Worm (Caenorhabditis elegans) whole organism, dauer: ENCODE results near the gene rom-1.

Experiments used
- unc-62 ChIP-seq: sonication (generic microtip); optimal IDR thresholded peaks from 2 replicates; lab custom pipeline; 2017; ENCODE audit warnings: missing biosample characterization, missing genetic modification reagents, missing genetic modification characterization

The rom-1 gene

ce11 chrIII:4893540-4893939 is 13.5 kb upstream of the rom-1 start, which contains the start of gene F26F4.6:
Gene F26F4.6 (minus strand): TSS chrIII:4893640.
- TF ChIP-seq unc-62 (GFP tag; lab: Kevin White, UChicago) = no peak

- TF ChIP-seq unc-62 (GFP tag; lab: Kevin White, UChicago) = no peak
Measured at ce11 chrIII:4895313-4895712, 11.7 kb upstream of the rom-1 start.

ce11 chrIII:4899035-4899578 is 7.9 kb upstream of the rom-1 start, which contains the start of gene nhl-2:
Gene nhl-2 (minus strand): TSS chrIII:4899085.
- TF ChIP-seq unc-62 (GFP tag; lab: Kevin White, UChicago) = no peak

ce11 chrIII:4899728-4900127 is 7.3 kb upstream of the rom-1 start:
- TF ChIP-seq unc-62 (GFP tag; lab: Kevin White, UChicago) = no peak

ce11 chrIII:4900260-4900659 is 6.7 kb upstream of the rom-1 start, which contains the start of gene tag-340:
Gene tag-340 (plus strand): TSS chrIII:4900508.
- no peak for TF ChIP-seq unc-62 (GFP tag; lab: Kevin White, UChicago)

DNA sequence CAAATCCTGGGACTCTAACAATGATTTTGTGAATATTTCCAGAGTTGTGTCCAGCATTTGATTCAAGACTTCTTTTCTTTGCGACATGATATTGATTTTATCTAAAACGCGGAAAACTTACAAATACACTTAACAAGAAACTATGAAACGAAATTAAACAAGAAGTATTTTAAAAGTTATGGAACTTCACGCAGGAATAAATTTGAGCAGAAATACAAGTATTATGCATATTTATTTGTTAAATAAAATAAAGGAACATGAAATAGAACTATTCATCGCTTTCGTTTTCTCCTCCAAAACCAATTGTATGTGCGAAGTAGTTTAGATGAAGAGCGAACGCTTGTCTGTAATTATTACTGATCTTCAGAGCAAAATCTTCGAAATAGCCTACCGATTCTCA is 3.2 kb upstream of the rom-1 start, which contains the start of gene kbp-2:
kbp-2 (minus strand) TSS at position 101 of the 400 bp plus-strand sequence.
- no peak for TF ChIP-seq unc-62 (GFP tag; lab: Kevin White, UChicago)

DNA sequence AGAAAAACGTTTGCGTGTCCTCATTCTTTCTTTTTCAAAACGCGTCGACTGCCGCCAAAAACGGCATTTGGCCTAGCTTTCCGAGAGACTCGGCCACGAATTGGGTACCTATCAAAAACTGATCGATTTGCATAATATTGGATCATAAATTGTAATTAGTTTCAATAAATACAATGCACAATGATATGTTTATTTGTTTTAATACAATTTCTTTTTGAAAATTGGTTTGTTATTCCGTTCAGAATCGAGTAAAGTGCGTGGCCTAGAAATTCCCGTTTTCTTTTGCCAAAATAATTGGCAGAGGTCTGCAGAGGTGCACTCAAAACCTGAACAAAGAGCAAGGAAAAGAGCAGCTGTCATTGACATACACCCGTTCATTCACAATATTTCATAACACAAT is 1.6 kb upstream of the rom-1 start, which contains the start of gene F26F4.8:
F26F4.8 (minus strand) TSS at position 69 of the 400 bp plus-strand sequence.
- no peak for TF ChIP-seq unc-62 (GFP tag; lab: Kevin White, UChicago)

ce11 chrIII:4906365-4906764 is 631 bp upstream of the rom-1 start:
- no peak for TF ChIP-seq unc-62 (GFP tag; lab: Kevin White, UChicago)

DNA sequence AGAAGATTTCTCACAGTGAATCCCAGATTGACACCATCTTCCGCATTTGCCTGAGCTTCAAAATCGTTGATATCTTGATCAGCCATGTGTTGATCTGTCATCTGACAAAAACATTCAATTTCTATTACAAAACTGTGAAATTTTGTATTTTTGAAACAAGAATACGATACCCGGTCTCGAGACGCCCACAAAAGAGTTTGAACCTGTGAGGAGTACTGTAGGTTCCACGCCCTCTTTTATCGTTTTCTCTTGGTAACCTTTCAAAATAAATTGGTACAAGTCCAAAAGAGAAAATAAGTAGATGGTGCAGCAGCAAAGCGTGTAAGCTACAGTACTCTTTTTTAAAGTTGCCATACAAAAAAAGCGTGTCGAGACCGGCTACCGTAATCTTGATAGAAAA is 2.9 kb downstream of the rom-1 start, which contains the start of gene F26F4.12:
F26F4.12 (minus strand) TSS at position 101 of the 400 bp plus-strand sequence.
- TF ChIP-seq unc-62 (GFP tag; lab: Kevin White, UChicago) = no peak

ce11 chrIII:4910956-4911355 is 4.0 kb downstream of the rom-1 start, which contains the start of gene F26F4.2:
Gene F26F4.2 (plus strand): TSS chrIII:4911256.
- no peak for TF ChIP-seq unc-62 (GFP tag; lab: Kevin White, UChicago)

ce11 chrIII:4912317-4912716 is 5.3 kb downstream of the rom-1 start, which contains the start of the genes F26F4.9 and cee-1:
Gene F26F4.9 (minus strand): TSS chrIII:4912521.
Gene cee-1 (plus strand): TSS chrIII:4912699.
- no peak for TF ChIP-seq unc-62 (GFP tag; lab: Kevin White, UChicago)

DNA sequence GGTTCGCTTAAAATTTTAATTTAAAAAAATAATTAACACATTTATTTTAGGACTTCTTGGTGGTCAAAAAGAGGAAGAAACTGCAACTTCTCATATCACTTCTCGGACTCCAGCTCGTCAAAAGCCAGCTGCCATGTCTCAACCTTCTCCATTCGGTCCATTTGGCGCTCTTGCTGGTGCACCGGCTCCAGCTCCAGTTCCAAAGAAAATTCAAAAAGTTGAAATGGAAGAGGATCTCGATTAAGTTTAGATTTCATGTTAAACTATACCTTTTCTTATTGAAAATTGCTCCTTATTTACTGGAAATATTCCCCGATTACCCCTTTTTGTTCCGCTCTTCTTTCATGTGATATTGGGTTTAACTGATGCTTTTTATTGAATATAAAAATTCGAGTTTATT is 6.7 kb downstream of the rom-1 start:
- no peak for TF ChIP-seq unc-62 (GFP tag; lab: Kevin White, UChicago)

DNA sequence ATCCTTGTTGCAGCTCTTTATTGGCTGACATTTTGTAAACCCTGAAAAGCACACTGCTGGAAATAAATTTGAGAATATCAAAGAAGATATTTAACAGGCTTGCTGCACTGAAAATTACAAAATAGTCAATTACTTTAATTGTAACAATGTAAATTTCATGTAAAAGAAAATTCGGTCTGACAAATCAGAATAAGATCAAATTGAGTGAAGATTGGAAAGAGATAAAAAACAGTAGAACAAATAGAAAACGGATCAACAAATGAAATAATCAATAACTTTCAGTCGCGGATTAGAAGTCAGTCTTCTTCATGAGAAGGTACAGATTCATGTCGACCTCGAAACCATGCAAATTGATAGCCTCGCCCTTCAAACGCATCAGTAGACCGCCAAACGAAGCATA is 10.1 kb downstream of the rom-1 start, which contains the start of gene rars-1:
rars-1 (minus strand) TSS at position 101 of the 400 bp plus-strand sequence.
- no peak for TF ChIP-seq unc-62 (GFP tag; lab: Kevin White, UChicago)

DNA sequence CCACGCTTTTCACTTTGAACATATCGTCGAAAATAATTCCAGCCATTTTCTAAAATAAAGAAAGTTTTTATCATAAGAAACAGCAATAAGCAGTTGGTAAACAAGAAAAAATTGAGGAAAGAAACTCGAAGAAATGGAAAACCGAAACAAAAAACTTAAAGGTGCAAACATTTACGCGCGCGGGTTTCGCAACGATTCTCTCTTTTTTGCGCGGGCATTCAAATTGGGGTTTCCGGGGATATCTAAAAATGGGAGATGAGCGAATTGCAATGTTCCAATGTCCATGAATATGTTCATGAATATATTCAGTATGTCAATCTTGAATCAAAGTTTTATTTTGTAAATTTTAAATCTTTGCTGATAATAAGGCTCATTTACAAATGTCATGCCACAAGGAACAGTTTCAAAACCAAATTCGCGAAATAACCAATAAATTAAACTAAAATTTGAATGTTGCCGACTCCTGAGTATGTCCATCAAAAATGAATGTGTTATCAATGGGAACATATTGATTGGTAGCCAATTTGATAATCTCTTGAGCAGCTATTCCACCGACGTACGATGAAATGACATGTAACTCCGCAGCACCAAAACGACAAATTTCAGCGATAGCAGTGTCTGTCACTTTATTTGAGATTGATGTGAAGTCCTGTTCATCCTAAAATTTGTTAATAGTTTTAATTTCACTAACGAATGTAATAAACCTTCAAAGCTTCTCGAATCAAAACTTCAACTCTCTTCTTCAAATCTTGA is 11.1 kb downstream of the rom-1 start, which contains the start of gene rpb-8:
rpb-8 (minus strand) TSS at position 49 of the 753 bp plus-strand sequence.
- TF ChIP-seq unc-62 (GFP tag; lab: Kevin White, UChicago) = no peak

DNA sequence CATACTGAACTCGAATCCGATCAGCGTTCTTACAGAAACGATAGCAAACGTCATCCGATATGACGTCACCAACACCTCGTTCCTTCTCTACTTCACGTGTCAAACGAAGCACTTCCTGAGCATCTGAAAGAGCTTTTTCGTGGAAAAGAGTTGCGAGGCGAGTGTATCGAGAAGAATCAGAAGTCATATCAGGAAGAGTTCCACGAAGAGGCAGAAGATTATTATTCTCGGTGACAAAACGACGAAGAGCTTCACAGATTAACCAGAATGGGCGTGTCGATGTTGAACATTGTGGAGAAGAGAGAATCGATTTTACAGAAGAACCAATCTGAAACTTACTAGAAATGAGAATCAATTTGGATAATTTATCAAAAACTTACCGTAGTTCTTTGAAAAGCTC is 11.9 kb downstream of the rom-1 start:
- no peak for TF ChIP-seq unc-62 (GFP tag; lab: Kevin White, UChicago)

DNA sequence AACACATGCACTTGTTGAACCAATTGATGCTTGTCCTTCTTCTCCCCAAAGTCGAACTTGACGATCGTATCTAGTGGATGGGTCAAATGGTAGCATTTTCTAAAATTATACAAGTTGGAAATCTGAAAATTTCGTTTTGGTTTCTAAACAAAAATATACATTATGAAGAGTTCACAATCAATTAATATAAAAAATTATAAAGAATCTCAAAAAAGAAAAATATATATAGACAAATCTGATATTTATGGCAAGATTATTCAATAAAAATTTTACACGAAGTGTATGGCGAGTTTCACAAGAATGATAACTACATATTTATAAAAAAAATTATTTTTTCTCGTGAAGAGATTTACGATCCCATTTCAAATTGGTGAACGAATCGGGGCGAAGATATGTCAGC is 13.2 kb downstream of the rom-1 start, which contains the start of gene ula-1:
ula-1 (minus strand) TSS at position 101 of the 400 bp plus-strand sequence.
- no peak for TF ChIP-seq unc-62 (GFP tag; lab: Kevin White, UChicago)
